Worm (Caenorhabditis elegans): ENCODE results near the gene C06C6.8.

The C06C6.8 gene

ce11 chrV:16031571-16031970, 34.6 kb downstream of the C06C6.8 start, which contains the start of gene T10C6.7:
Gene T10C6.7, minus strand, starts transcription at chrV:16031713.
- TF ChIP-seq ceh-36 (tag; optimal IDR thresholded peaks at IDR 0.05) (no peak), tbx-11 (GFP tag; IDR thresholded peaks at IDR 0.05) (no peak), hmbx-1 (tag; optimal IDR thresholded peaks at IDR 0.05) (no peak), flt-1 (GFP tag; IDR thresholded peaks at IDR 0.05) (no peak), sea-1 (GFP tag; conservative IDR thresholded peaks at IDR 0.05) (no peak), hmg-4 (GFP tag; optimal IDR thresholded peaks at IDR 0.05) (no peak), F13C5.2 (tag; optimal IDR thresholded peaks at IDR 0.05) (no peak), aly-1 (tag; optimal IDR thresholded peaks at IDR 0.05) (no peak), ceh-13 (GFP tag; optimal IDR thresholded peaks at IDR 0.05) (no peak)

ce11 chrV:16032761-16033160, 35.8 kb downstream of the C06C6.8 start, which contains the start of gene T10C6.16:
Gene T10C6.16, minus strand, starts transcription at chrV:16033005.
- TF ChIP-seq tra-4 (tag; optimal IDR thresholded peaks at IDR 0.05) (no peak), hnd-1 (tag; optimal IDR thresholded peaks at IDR 0.05) (no peak), pes-1 (GFP tag; IDR thresholded peaks at IDR 0.05) (no peak), flt-1 (GFP tag; IDR thresholded peaks at IDR 0.05) (no peak), ets-7 (tag; optimal IDR thresholded peaks at IDR 0.05) (no peak), scrt-1 (GFP tag; IDR thresholded peaks at IDR 0.05) (no peak), sea-1 (GFP tag; conservative IDR thresholded peaks at IDR 0.05) (no peak), tbx-11 (GFP tag; IDR thresholded peaks at IDR 0.05) (no peak), aly-1 (tag; optimal IDR thresholded peaks at IDR 0.05) (no peak), ceh-13 (GFP tag; optimal IDR thresholded peaks at IDR 0.05) (no peak), tbx-37 (GFP tag; conservative IDR thresholded peaks at IDR 0.05) (no peak), B0310.2 (tag; optimal IDR thresholded peaks at IDR 0.05) (no peak), ceh-36 (tag; optimal IDR thresholded peaks at IDR 0.05) (no peak), ama-1 (optimal IDR thresholded peaks at IDR 0.05) (no peak), hmbx-1 (tag; optimal IDR thresholded peaks at IDR 0.05) (no peak), F13C5.2 (tag; optimal IDR thresholded peaks at IDR 0.05) (no peak), hmg-4 (GFP tag; optimal IDR thresholded peaks at IDR 0.05) (no peak)

- TF ChIP-seq flt-1 (GFP tag; IDR thresholded peaks at IDR 0.05) (no peak), tra-4 (tag; optimal IDR thresholded peaks at IDR 0.05) (no peak), tbx-11 (GFP tag; IDR thresholded peaks at IDR 0.05) (no peak), pes-1 (GFP tag; IDR thresholded peaks at IDR 0.05) (no peak), hnd-1 (tag; optimal IDR thresholded peaks at IDR 0.05) (no peak), sea-1 (GFP tag; conservative IDR thresholded peaks at IDR 0.05) (no peak), ceh-36 (tag; optimal IDR thresholded peaks at IDR 0.05) (no peak), hmbx-1 (tag; optimal IDR thresholded peaks at IDR 0.05) (no peak), F13C5.2 (tag; optimal IDR thresholded peaks at IDR 0.05) (no peak), aly-1 (tag; optimal IDR thresholded peaks at IDR 0.05) (no peak), ceh-13 (GFP tag; optimal IDR thresholded peaks at IDR 0.05) (no peak), tbx-37 (GFP tag; conservative IDR thresholded peaks at IDR 0.05) (no peak)
Observed at ce11 chrV:16033491-16033890, 36.6 kb downstream of the C06C6.8 start.

DNA sequence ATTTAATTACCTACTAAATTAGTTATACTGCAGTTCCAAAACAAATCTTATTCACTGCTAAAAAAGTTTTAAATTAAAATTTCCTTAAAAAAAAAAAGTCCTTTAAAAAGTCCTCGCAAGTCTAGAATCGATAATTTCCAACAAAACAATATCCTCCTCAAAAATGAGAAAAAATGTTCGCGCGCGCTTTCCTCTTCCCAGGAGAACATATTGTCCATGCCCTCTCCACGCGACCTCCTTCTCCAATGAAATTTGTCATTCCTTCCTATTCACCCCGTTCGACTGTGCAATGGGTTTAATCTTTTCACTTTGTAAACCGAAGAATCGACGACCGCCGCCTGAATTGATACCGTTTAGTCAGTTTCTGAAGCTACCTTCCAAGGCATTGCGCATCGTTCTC, 39.2 kb downstream of the C06C6.8 start, which contains the start of gene T10C6.10:
Gene T10C6.10 (plus strand): TSS at position 248 of the 400 bp plus-strand sequence.
- no peak for TF ChIP-seq hmbx-1 (tag; optimal IDR thresholded peaks at IDR 0.05)
- no peak for TF ChIP-seq aly-1 (tag; optimal IDR thresholded peaks at IDR 0.05)
- TF ChIP-seq tra-4 (tag; optimal IDR thresholded peaks at IDR 0.05), result no peak
- no peak for TF ChIP-seq ceh-36 (tag; optimal IDR thresholded peaks at IDR 0.05)
- TF ChIP-seq scrt-1 (GFP tag; IDR thresholded peaks at IDR 0.05), result no peak
- TF ChIP-seq tbx-11 (GFP tag; IDR thresholded peaks at IDR 0.05), result no peak
- no peak for TF ChIP-seq hnd-1 (tag; optimal IDR thresholded peaks at IDR 0.05)
- no peak for TF ChIP-seq ceh-13 (GFP tag; optimal IDR thresholded peaks at IDR 0.05)
- TF ChIP-seq hmg-4 (GFP tag; optimal IDR thresholded peaks at IDR 0.05), result no peak
- TF ChIP-seq tbx-37 (GFP tag; conservative IDR thresholded peaks at IDR 0.05), result no peak
- no peak for TF ChIP-seq F13C5.2 (tag; optimal IDR thresholded peaks at IDR 0.05)
- no peak for TF ChIP-seq flt-1 (GFP tag; IDR thresholded peaks at IDR 0.05)
- no peak for TF ChIP-seq B0310.2 (tag; optimal IDR thresholded peaks at IDR 0.05)
- TF ChIP-seq pes-1 (GFP tag; IDR thresholded peaks at IDR 0.05), result no peak
- no peak for TF ChIP-seq ets-7 (tag; optimal IDR thresholded peaks at IDR 0.05)
- no peak for TF ChIP-seq sea-1 (GFP tag; conservative IDR thresholded peaks at IDR 0.05)
- no peak for TF ChIP-seq ama-1 (optimal IDR thresholded peaks at IDR 0.05)

DNA sequence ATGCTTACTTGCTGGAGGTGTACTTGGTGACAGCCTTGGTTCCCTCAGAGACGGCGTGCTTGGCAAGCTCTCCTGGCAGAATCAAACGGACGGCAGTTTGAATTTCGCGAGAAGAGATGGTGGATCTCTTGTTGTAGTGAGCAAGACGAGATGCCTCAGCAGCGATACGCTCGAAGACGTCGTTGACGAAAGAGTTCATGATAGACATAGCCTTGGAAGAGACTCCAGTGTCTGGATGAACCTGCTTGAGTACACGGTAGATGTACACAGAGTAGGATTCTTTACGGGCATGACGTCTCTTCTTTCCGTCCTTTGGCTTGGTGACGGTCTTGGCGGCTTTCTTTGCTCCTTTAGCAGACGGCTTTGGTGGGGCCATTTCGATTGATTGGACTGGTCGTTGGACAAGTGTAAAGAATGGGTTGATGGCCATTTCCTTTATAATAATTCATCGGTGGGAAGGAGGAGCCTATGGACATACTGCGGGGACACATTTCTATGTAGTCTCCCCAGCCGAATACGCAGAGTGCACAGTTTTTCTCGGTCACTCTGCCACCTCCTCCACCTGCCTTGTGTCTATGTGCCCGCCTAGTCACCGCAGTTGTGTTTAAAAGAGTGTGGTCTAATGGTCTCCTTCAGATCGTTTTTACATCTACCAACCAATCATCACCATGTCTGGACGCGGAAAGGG, 43.3 kb downstream of the C06C6.8 start, which contains the start of the genes his-4 and his-3:
Gene his-4 (minus strand): TSS at position 376 of the 688 bp plus-strand sequence.
Gene his-3 (plus strand): TSS at position 669 of the 688 bp plus-strand sequence.
- TF ChIP-seq tbx-11 (GFP tag; IDR thresholded peaks at IDR 0.05) (0 out of 2 replicates have a peak, but pooled peaks have one; percentile 4), aly-1 (tag; optimal IDR thresholded peaks at IDR 0.05) (peak; percentile 58), ama-1 (optimal IDR thresholded peaks at IDR 0.05) (peak; percentile 87), pes-1 (GFP tag; IDR thresholded peaks at IDR 0.05) (peak; percentile 80), tbx-37 (GFP tag; conservative IDR thresholded peaks at IDR 0.05) (0 out of 2 replicates have a peak, but pooled peaks have one; percentile 9), flt-1 (GFP tag; IDR thresholded peaks at IDR 0.05) (peak; percentile 59; the same call in 1 of the 2 replicates), sea-1 (GFP tag; conservative IDR thresholded peaks at IDR 0.05) (peak; percentile 69)

DNA sequence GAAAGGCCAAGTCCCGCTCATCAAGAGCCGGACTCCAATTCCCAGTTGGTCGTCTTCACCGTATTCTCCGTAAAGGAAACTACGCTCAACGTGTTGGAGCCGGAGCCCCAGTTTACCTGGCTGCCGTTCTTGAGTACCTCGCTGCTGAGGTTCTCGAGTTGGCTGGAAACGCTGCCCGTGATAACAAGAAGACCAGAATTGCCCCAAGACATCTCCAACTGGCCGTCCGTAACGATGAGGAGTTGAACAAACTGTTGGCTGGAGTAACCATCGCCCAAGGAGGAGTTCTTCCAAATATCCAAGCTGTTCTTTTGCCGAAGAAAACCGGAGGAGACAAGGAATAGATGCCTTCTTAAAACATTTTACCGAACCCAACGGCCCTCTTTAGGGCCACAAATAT, 43.9 kb downstream of the C06C6.8 start:
- TF ChIP-seq ama-1 (optimal IDR thresholded peaks at IDR 0.05) (peak; percentile 77), scrt-1 (GFP tag; IDR thresholded peaks at IDR 0.05) (0 out of 2 replicates have a peak, but pooled peaks have one; percentile 17), pes-1 (GFP tag; IDR thresholded peaks at IDR 0.05) (peak; percentile 61), flt-1 (GFP tag; IDR thresholded peaks at IDR 0.05) (0 out of 2 replicates have a peak, but pooled peaks have one; percentile 6), aly-1 (tag; optimal IDR thresholded peaks at IDR 0.05) (peak; percentile 45), hmbx-1 (tag; optimal IDR thresholded peaks at IDR 0.05) (peak; percentile 8)

- TF ChIP-seq pes-1 (GFP tag; IDR thresholded peaks at IDR 0.05) (no peak; the same call in 1 of the 2 replicates), B0310.2 (tag; optimal IDR thresholded peaks at IDR 0.05) (no peak)
Observed at ce11 chrV:16041412-16041811, 44.5 kb downstream of the C06C6.8 start.
